Fruit fly (Drosophila melanogaster) whole organism, pupa: Measurements from ENCODE around the gene CG43336.

Source experiments
- CG10348 ChIP-seq: fragments of 200-800 bp; sonication (Bioruptor generic); IDR thresholded peaks from 2 replicates; pipeline ENCODE4 v1.3.6; 2022; ENCODE audit warnings: missing biosample characterization, missing genetic modification characterization
- CG12605 ChIP-seq: fragments of 200-800 bp; sonication (Bioruptor generic); IDR thresholded peaks from 2 replicates; pipeline ENCODE4 v1.3.6; 2022; ENCODE audit warnings: missing biosample characterization, missing genetic modification characterization
- CG13204 ChIP-seq: fragments of 200-800 bp; sonication (Bioruptor generic); optimal IDR thresholded peaks from 2 replicates; lab custom pipeline; 2018; ENCODE audit warnings: missing biosample characterization, mild to moderate bottlenecking, missing genetic modification characterization, moderate library complexity
- CG14655 ChIP-seq: fragments of 200-800 bp; sonication (Bioruptor generic); optimal IDR thresholded peaks from 3 replicates; lab custom pipeline; 2017; ENCODE audit warnings: mild to moderate bottlenecking, missing biosample characterization, missing genetic modification reagents, missing genetic modification characterization
- CG15710 ChIP-seq: fragments of 200-800 bp; sonication (Bioruptor generic); optimal IDR thresholded peaks from 2 replicates; lab custom pipeline; 2018; ENCODE audit warnings: missing biosample characterization, mild to moderate bottlenecking, missing genetic modification characterization, moderate library complexity
- CG17806 ChIP-seq: fragments of 200-800 bp; sonication (Bioruptor generic); optimal IDR thresholded peaks from 2 replicates; lab custom pipeline; 2018; ENCODE audit warnings: missing biosample characterization, mild to moderate bottlenecking, missing genetic modification characterization, moderate library complexity
- CG32121 ChIP-seq: fragments of 200-800 bp; sonication (Bioruptor generic); IDR thresholded peaks from 2 replicates; pipeline ENCODE4 v1.3.6; 2022; ENCODE audit warnings: missing biosample characterization, missing genetic modification characterization
- CG34367 ChIP-seq: fragments of 200-800 bp; sonication (Bioruptor generic); optimal IDR thresholded peaks from 2 replicates; lab custom pipeline; 2018; ENCODE audit warnings: missing biosample characterization, mild to moderate bottlenecking, missing genetic modification characterization
- CG4496 ChIP-seq: fragments of 200-800 bp; sonication (Bioruptor generic); IDR thresholded peaks from 3 replicates; pipeline ENCODE4 v1.3.6; 2022; ENCODE audit warnings: missing biosample characterization, missing genetic modification characterization
- CG8159 ChIP-seq: fragments of 200-800 bp; sonication (Bioruptor generic); optimal IDR thresholded peaks from 3 replicates; lab custom pipeline; 2018; ENCODE audit warnings: missing biosample characterization, mild to moderate bottlenecking, missing genetic modification characterization, moderate library complexity
- CG8301 ChIP-seq: fragments of 200-800 bp; sonication (Bioruptor generic); optimal IDR thresholded peaks from 2 replicates; lab custom pipeline; 2018; ENCODE audit warnings: missing biosample characterization, mild to moderate bottlenecking, missing genetic modification characterization
- CG9948 ChIP-seq: fragments of 200-800 bp; sonication (Bioruptor generic); optimal IDR thresholded peaks from 2 replicates; lab custom pipeline; 2018; ENCODE audit warnings: missing biosample characterization, mild to moderate bottlenecking, missing genetic modification characterization, moderate library complexity
- D1 ChIP-seq: fragments of 200-800 bp; sonication (Bioruptor generic); optimal IDR thresholded peaks from 2 replicates; lab custom pipeline; 2018; ENCODE audit warnings: missing biosample characterization, mild to moderate bottlenecking, missing genetic modification characterization, moderate library complexity
- EcR ChIP-seq: fragments of 200-800 bp; sonication (Bioruptor generic); optimal IDR thresholded peaks from 3 replicates; lab custom pipeline; 2019; ENCODE audit warnings: missing biosample characterization, missing genetic modification characterization, mild to moderate bottlenecking, moderate library complexity, missing genetic modification reagents
- Ets98B ChIP-seq: fragments of 200-800 bp; sonication (Bioruptor generic); IDR thresholded peaks from 2 replicates; pipeline ENCODE4 v1.3.6; 2022; ENCODE audit warnings: missing biosample characterization, missing genetic modification characterization
- Pif1A ChIP-seq: fragments of 200-800 bp; sonication (Bioruptor generic); optimal IDR thresholded peaks from 3 replicates; lab custom pipeline; 2016; ENCODE audit warnings: missing biosample characterization, missing genetic modification characterization
- Pif1B ChIP-seq: fragments of 200-800 bp; sonication (Bioruptor generic); optimal IDR thresholded peaks from 3 replicates; lab custom pipeline; 2016; ENCODE audit warnings: missing biosample characterization, missing genetic modification characterization
- Snoo ChIP-seq: fragments of 200-800 bp; sonication (Bioruptor generic); optimal IDR thresholded peaks from 3 replicates; lab custom pipeline; 2017; ENCODE audit warnings: missing biosample characterization, mild to moderate bottlenecking, missing genetic modification characterization, inconsistent platforms
- fd96Ca ChIP-seq: fragments of 200-800 bp; sonication (Bioruptor generic); IDR thresholded peaks from 3 replicates; pipeline ENCODE4 v1.3.6; 2022; ENCODE audit warnings: missing biosample characterization, missing genetic modification characterization
- gl ChIP-seq: fragments of 200-800 bp; sonication (Bioruptor generic); optimal IDR thresholded peaks from 2 replicates; lab custom pipeline; 2018; ENCODE audit warnings: missing biosample characterization, mild to moderate bottlenecking, missing genetic modification characterization
- rn ChIP-seq: fragments of 200-800 bp; sonication (Bioruptor generic); IDR thresholded peaks from 2 replicates; pipeline ENCODE4 v1.3.6; 2022; ENCODE audit warnings: missing biosample characterization, missing genetic modification characterization

Gene CG43336

DNA sequence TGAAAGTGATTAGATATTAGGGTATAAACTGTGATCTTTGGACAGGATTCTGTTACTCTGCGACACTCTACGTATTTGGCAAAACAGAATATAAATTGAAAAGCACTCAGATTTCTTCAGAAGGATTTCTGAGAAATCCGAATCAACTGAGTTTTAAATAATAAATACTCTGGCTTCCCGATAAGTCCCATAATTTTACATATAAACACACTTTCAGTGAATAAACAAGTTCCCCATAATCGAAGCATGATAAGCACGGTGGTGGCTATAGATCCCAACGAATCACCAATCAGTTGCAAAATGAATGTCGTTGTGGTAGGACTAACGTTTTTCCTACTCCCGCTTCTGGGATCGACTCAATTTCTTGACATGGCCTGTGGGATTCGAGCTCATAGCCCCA lies at the start of gene CG43336:
Gene CG43336, plus strand, starts transcription at position 301 of the 400 bp plus-strand sequence.
- TF ChIP-seq Snoo (tag; lab: Kevin White, UChicago) (no peak), gl (tag; lab: Kevin White, UChicago) (no peak), CG9948 (tag; lab: Kevin White, UChicago) (no peak), CG15710 (tag; lab: Kevin White, UChicago) (no peak)

DNA sequence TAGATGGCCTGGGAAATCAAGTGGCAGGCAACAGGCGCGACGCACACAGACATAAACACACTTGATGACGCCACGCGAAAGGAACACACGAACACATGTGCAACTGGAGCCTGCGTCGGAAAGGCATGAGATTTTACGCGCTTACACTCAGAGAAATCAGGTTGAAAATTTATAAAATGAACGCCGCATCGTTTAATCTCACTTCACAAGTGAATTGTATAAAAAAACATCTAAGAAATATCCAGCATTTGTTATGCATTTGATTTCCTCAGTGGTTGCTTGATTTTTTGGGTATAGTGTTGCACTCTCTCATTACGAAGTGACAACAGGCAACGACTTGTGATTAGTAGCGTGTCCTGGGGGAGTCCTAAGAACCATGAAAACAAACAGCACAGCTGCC lies 49.5 kb upstream of the CG43336 start:
- no peak for TF ChIP-seq Ets98B (GFP tag; lab: Robert Waterston, UW)
- TF ChIP-seq Pif1B (GFP tag; lab: Kevin White, UChicago) = no peak
- TF ChIP-seq CG8301 = no peak
- no peak for TF ChIP-seq gl (tag; lab: Kevin White, UChicago)
- TF ChIP-seq CG15710 (tag; lab: Kevin White, UChicago) = no peak
- TF ChIP-seq rn (GFP tag; lab: Robert Waterston, UW) = no peak
- TF ChIP-seq CG14655 (GFP tag; lab: Kevin White, UChicago) = no peak
- TF ChIP-seq CG12605 (GFP tag; lab: Robert Waterston, UW) = no peak
- TF ChIP-seq EcR (GFP tag; lab: Kevin White, UChicago) = no peak
- no peak for TF ChIP-seq Snoo (tag; lab: Kevin White, UChicago)
- no peak for TF ChIP-seq fd96Ca
- TF ChIP-seq CG9948 (tag; lab: Kevin White, UChicago) = no peak
- TF ChIP-seq D1 (tag; lab: Kevin White, UChicago) = no peak
- TF ChIP-seq CG4496 (GFP tag; lab: Robert Waterston, UW) = no peak
- TF ChIP-seq CG17806 (tag; lab: Kevin White, UChicago) = no peak

DNA sequence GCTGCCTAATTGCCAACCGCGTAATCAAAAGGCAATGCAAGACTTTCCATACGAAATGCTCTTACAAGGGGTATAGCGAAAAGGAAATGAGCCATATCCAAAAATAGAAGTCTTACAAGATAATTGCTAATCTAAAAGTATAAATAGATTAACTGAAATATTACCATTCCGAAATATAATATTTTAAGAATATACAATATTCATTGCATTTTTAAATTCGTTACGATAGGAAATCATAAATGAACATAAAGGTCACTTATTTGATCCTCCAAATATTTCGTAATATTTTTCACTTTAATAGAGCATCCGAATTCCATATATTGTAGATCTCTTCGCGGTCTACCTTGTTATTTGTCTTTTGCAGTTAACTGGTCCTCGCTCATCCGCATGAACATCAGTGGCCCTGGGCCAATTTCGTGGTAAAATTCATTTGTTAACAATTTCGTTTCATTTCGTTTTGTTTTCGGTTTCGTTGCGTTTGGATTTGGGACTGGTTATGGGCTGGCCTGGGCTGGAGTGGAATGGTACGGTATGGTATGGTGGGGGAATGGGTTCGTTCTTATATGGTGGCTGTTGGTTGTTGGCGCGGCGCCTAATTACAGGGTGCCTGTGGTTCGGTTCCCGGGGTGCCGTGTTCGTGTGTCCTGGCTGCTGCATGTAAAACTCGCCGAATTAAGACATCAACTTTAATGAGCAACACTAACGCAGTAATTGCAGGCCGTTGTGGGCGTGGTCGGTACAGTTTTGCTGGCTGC lies 48.2 kb upstream of the CG43336 start:
- TF ChIP-seq CG10348 (GFP tag; lab: Robert Waterston, UW) (no peak), CG9948 (tag; lab: Kevin White, UChicago) (peak; percentile 42), CG8301 (no peak), Pif1A (no peak), CG14655 (GFP tag; lab: Kevin White, UChicago) (peak; percentile 17), CG15710 (tag; lab: Kevin White, UChicago) (peak; percentile 19), CG13204 (GFP tag; lab: Kevin White, UChicago) (no peak), CG32121 (no peak), D1 (tag; lab: Kevin White, UChicago) (peak; percentile 4), rn (GFP tag; lab: Robert Waterston, UW) (no peak), CG34367 (peak; percentile 1), CG4496 (GFP tag; lab: Robert Waterston, UW) (no peak), Snoo (tag; lab: Kevin White, UChicago) (peak; percentile 78), fd96Ca (no peak), Ets98B (GFP tag; lab: Robert Waterston, UW) (no peak), Pif1B (GFP tag; lab: Kevin White, UChicago) (peak; percentile 15), CG8159 (tag; lab: Kevin White, UChicago) (peak; percentile 27), CG17806 (tag; lab: Kevin White, UChicago) (no peak), CG12605 (GFP tag; lab: Robert Waterston, UW) (no peak), gl (tag; lab: Kevin White, UChicago) (no peak), EcR (GFP tag; lab: Kevin White, UChicago) (no peak)

DNA sequence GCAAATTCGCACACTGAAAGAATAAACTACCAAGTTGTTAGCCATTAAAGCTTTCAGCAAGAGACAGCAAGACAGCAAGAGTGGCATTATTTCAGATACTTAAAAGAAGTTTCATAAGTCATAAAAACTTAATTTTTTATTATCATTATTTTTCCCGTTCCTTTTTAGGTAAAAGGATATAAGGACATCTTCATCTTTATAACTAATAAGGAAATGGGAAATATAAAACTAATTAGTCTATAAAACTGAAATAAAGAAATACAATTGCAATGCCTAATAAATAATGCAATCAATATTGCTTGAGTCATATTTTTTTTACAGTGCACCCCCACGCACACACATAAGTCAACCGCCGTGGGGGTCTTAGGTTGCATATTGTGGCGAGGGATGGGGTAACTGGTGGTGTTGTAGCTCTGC lies 40.9 kb upstream of the CG43336 start:
- no peak for TF ChIP-seq EcR (GFP tag; lab: Kevin White, UChicago)
- no peak for TF ChIP-seq gl (tag; lab: Kevin White, UChicago)
- peak; percentile 72 for TF ChIP-seq CG17806 (tag; lab: Kevin White, UChicago)
- no peak for TF ChIP-seq fd96Ca
- TF ChIP-seq Snoo (tag; lab: Kevin White, UChicago) = peak; percentile 39
- peak; percentile 55 for TF ChIP-seq CG14655 (GFP tag; lab: Kevin White, UChicago)
- TF ChIP-seq CG9948 (tag; lab: Kevin White, UChicago) = peak; percentile 70
- TF ChIP-seq CG34367 = peak; percentile 45
- peak; percentile 45 for TF ChIP-seq Pif1A
- peak; percentile 84 for TF ChIP-seq CG8159 (tag; lab: Kevin White, UChicago)
- TF ChIP-seq Pif1B (GFP tag; lab: Kevin White, UChicago) = peak; percentile 28
- TF ChIP-seq D1 (tag; lab: Kevin White, UChicago) = peak; percentile 26
- peak; percentile 72 for TF ChIP-seq CG15710 (tag; lab: Kevin White, UChicago)
- TF ChIP-seq CG8301 = peak; percentile 27
- no peak for TF ChIP-seq rn (GFP tag; lab: Robert Waterston, UW)

DNA sequence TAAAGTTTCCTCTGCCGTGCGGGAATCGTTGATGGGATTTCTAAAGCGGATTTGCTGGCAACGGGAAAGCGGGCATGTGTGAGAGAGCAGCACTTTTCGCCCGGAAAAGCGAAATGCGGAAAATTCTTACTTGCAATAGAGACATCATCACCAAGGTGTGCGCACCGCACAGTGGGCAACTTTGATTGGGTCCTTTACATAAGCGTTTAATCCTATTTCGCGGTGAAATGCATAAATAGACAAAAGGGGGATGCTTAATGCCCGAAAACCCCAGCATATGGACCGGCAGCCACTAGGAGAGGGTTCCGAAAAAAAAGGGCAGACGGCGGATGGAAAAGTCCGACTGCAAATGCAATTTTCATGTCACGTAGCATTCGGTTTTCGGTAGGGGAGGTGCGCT lies 36.8 kb upstream of the CG43336 start:
- TF ChIP-seq CG15710 (tag; lab: Kevin White, UChicago) (no peak), CG8159 (tag; lab: Kevin White, UChicago) (no peak), CG4496 (GFP tag; lab: Robert Waterston, UW) (no peak), gl (tag; lab: Kevin White, UChicago) (no peak), CG8301 (no peak), Snoo (tag; lab: Kevin White, UChicago) (no peak), CG13204 (GFP tag; lab: Kevin White, UChicago) (no peak), CG12605 (GFP tag; lab: Robert Waterston, UW) (no peak), CG32121 (no peak), CG17806 (tag; lab: Kevin White, UChicago) (no peak), CG14655 (GFP tag; lab: Kevin White, UChicago) (no peak), fd96Ca (no peak), D1 (tag; lab: Kevin White, UChicago) (no peak), Ets98B (GFP tag; lab: Robert Waterston, UW) (no peak), rn (GFP tag; lab: Robert Waterston, UW) (no peak)
